Worm (Caenorhabditis elegans): ENCODE measurements around the gene C27A7.9.

C27A7.9 gene

DNA sequence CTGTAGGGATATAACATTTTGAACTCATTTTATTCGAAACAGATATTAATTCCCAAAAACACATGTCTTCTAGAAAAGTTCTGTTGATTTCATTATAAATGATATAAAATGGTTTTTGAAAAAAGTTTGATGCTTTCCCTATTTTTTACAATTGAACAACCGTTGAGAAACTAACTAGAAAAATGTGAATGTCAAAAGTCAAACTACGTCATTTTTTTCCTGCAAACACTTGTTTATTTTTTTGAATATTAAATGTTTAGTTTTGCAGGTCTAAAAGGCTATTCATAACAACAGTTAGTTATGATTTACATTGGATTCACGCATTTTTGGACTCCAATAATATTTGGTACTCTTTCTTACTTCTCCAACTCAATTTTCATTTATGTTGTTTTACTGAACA, 8.5 kb upstream of the C27A7.9 start, which contains the start of gene srj-4:
Gene srj-4, plus strand, starts transcription at position 301 of the 400 bp plus-strand sequence.
- TF ChIP-seq egl-27 (tag; optimal IDR thresholded peaks at IDR 0.05) (no peak), mdl-1 (tag; optimal IDR thresholded peaks at IDR 0.05) (no peak), skn-1 (tag; optimal IDR thresholded peaks at IDR 0.05) (no peak), daf-12 (tag; optimal IDR thresholded peaks at IDR 0.05) (no peak), elt-3 (tag; optimal IDR thresholded peaks at IDR 0.05) (no peak), nhr-12 (tag; optimal IDR thresholded peaks at IDR 0.05) (no peak), ceh-16 (tag; optimal IDR thresholded peaks at IDR 0.05) (no peak), lsy-12 (tag; optimal IDR thresholded peaks at IDR 0.05) (no peak), ztf-11 (tag; optimal IDR thresholded peaks at IDR 0.05) (no peak), nhr-77 (tag; optimal IDR thresholded peaks at IDR 0.05) (no peak), unc-39 (tag; optimal IDR thresholded peaks at IDR 0.05) (no peak), nhr-67 (tag; optimal IDR thresholded peaks at IDR 0.05) (no peak), mml-1 (tag; optimal IDR thresholded peaks at IDR 0.05) (no peak)

ce11 chrV:12162220-12162619, 7.8 kb upstream of the C27A7.9 start, which contains the start of gene C27A7.5:
Gene C27A7.5 (minus strand): TSS chrV:12162320.
- TF ChIP-seq unc-62 (GFP tag; optimal IDR thresholded peaks at IDR 0.05): no peak
- TF ChIP-seq nfya-1 (tag; optimal IDR thresholded peaks at IDR 0.05; ENCODE audit: insufficient read depth): no peak
- TF ChIP-seq elt-3 (tag; optimal IDR thresholded peaks at IDR 0.05): no peak
- TF ChIP-seq nhr-23 (tag; optimal IDR thresholded peaks at IDR 0.05): no peak
- TF ChIP-seq ztf-4 (tag; optimal IDR thresholded peaks at IDR 0.05): no peak
- no peak for TF ChIP-seq nhr-43 (tag; optimal IDR thresholded peaks at IDR 0.05; ENCODE audit: poor library complexity, severe bottlenecking)
- no peak for TF ChIP-seq ama-1 (optimal IDR thresholded peaks at IDR 0.05)
- TF ChIP-seq fkh-10 (GFP tag; optimal IDR thresholded peaks at IDR 0.05): no peak

ce11 chrV:12161157-12161556, 6.7 kb upstream of the C27A7.9 start:
- TF ChIP-seq ztf-11 (tag; optimal IDR thresholded peaks at IDR 0.05) (no peak), ceh-82 (tag; optimal IDR thresholded peaks at IDR 0.05) (no peak), mml-1 (tag; optimal IDR thresholded peaks at IDR 0.05) (no peak), pqm-1 (tag; optimal IDR thresholded peaks at IDR 0.05) (no peak), hmg-11 (tag; optimal IDR thresholded peaks at IDR 0.05) (peak; percentile 34), nfya-1 (tag; optimal IDR thresholded peaks at IDR 0.05; ENCODE audit: insufficient read depth) (peak; percentile 15), R02D3.7 (tag; optimal IDR thresholded peaks at IDR 0.05) (no peak), fkh-10 (GFP tag; optimal IDR thresholded peaks at IDR 0.05) (no peak)

DNA sequence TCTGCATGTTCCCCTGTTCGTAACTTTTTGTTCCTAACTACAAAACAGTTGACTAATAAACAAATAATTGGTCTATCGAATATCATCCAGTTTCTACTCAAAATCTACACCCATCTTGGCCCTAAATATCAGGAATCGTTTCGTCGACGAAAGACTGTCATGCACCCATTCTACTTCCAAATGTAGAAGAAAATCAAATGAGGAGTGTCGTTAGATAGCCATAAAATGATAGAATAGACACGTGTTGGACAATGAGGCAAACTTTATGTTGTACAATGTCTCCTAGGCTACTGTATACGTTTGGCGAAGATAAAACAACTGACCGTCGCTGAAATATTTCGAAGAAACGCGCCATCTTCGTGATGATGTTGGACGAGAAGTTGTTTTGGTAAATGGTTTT, 5.5 kb upstream of the C27A7.9 start:
- TF ChIP-seq elt-3 (tag; optimal IDR thresholded peaks at IDR 0.05) (no peak), tbx-2 (tag; optimal IDR thresholded peaks at IDR 0.05) (no peak), egl-5 (tag; optimal IDR thresholded peaks at IDR 0.05) (peak; percentile 35), nhr-25 (tag; optimal IDR thresholded peaks at IDR 0.05) (peak; percentile 51), skn-1 (tag; optimal IDR thresholded peaks at IDR 0.05) (no peak)

ce11 chrV:12158377-12158776, 3.9 kb upstream of the C27A7.9 start:
- TF ChIP-seq nfya-1 (tag; optimal IDR thresholded peaks at IDR 0.05; ENCODE audit: insufficient read depth) (peak; percentile 25), ceh-16 (tag; optimal IDR thresholded peaks at IDR 0.05) (no peak)

ce11 chrV:12153784-12154183, 670 bp downstream of the C27A7.9 start:
- no peak for TF ChIP-seq elt-3 (tag; optimal IDR thresholded peaks at IDR 0.05)
- TF ChIP-seq zag-1 (tag; optimal IDR thresholded peaks at IDR 0.05): no peak
- no peak for TF ChIP-seq fkh-10 (GFP tag; optimal IDR thresholded peaks at IDR 0.05)
- no peak for TF ChIP-seq jun-1 (tag; optimal IDR thresholded peaks at IDR 0.05)
- no peak for TF ChIP-seq ceh-82 (tag; optimal IDR thresholded peaks at IDR 0.05)
- no peak for TF ChIP-seq lin-39 (tag; optimal IDR thresholded peaks at IDR 0.05)
- TF ChIP-seq eor-1 (tag; optimal IDR thresholded peaks at IDR 0.05): no peak
- TF ChIP-seq nhr-67 (tag; optimal IDR thresholded peaks at IDR 0.05): no peak
- no peak for TF ChIP-seq ZK546.5 (tag; optimal IDR thresholded peaks at IDR 0.05)

Measured in whole organism, L3 larva.